Fruit fly (Drosophila melanogaster): Measurements from ENCODE around the gene Srp54k.

Gene Srp54k

dm6 chr3L:5152354-5152806 lies at the start of gene Srp54k, which contains the start of gene Gen (continued):
- TF ChIP-seq CG18599 (GFP tag; optimal IDR thresholded peaks at IDR 0.05) (no peak), ara (GFP tag; IDR thresholded peaks at IDR 0.05) (peak; percentile 46), CG2875 (GFP tag; optimal IDR thresholded peaks at IDR 0.05) (no peak), usp (GFP tag; optimal IDR thresholded peaks at IDR 0.05) (no peak), onecut (GFP tag; IDR thresholded peaks at IDR 0.05) (peak; percentile 34; the same call in 1 of the 2 replicates), Aef1 (GFP tag; IDR thresholded peaks at IDR 0.05) (peak; percentile 22; the same call in 1 of the 3 replicates), CG3281 (GFP tag; optimal IDR thresholded peaks at IDR 0.05) (no peak), dati (GFP tag; IDR thresholded peaks at IDR 0.05) (no peak), Six4 (GFP tag; optimal IDR thresholded peaks at IDR 0.05) (no peak), bsh (GFP tag; optimal IDR thresholded peaks at IDR 0.05) (peak in 1 of 2 experiments; percentile 5), Fer1 (GFP tag; optimal IDR thresholded peaks at IDR 0.05) (no peak), ems (GFP tag; optimal IDR thresholded peaks at IDR 0.05) (peak; percentile 24), shn (GFP tag; optimal IDR thresholded peaks at IDR 0.05) (no peak), CG9817 (tag; optimal IDR thresholded peaks at IDR 0.05) (peak; percentile 51), Atf3 (GFP tag; optimal IDR thresholded peaks at IDR 0.05) (no peak), Atf-2 (GFP tag; optimal IDR thresholded peaks at IDR 0.05) (no peak), CG6854 (GFP tag; optimal IDR thresholded peaks at IDR 0.05) (no peak), CG5245 (GFP tag; optimal IDR thresholded peaks at IDR 0.05) (no peak), kay (GFP tag; optimal IDR thresholded peaks at IDR 0.05) (no peak), H15 (GFP tag; IDR thresholded peaks at IDR 0.05) (no peak), mld (GFP tag; IDR thresholded peaks at IDR 0.05; ENCODE audit: partially characterized antibody) (no peak), CG1647 (GFP tag; optimal IDR thresholded peaks at IDR 0.05) (no peak), CG11560 (tag; IDR thresholded peaks at IDR 0.05) (no peak), tio (GFP tag; optimal IDR thresholded peaks at IDR 0.05) (no peak), BEAF-32 (GFP tag; optimal IDR thresholded peaks at IDR 0.05) (peak; percentile 46), hkb (optimal IDR thresholded peaks at IDR 0.05) (peak; percentile 85), hkb (GFP tag; IDR thresholded peaks at IDR 0.05) (no peak), pzg (GFP tag; optimal IDR thresholded peaks at IDR 0.05) (peak; percentile 77), odd (GFP tag; optimal IDR thresholded peaks at IDR 0.05) (no peak), CG1832 (GFP tag; optimal IDR thresholded peaks at IDR 0.05) (no peak), CG17612 (GFP tag; IDR thresholded peaks at IDR 0.05) (no peak), chm (GFP tag; IDR thresholded peaks at IDR 0.05) (0 out of 2 replicates have a peak, but pooled peaks have one; percentile 16), CG30431 (GFP tag; optimal IDR thresholded peaks at IDR 0.05) (no peak), CG17568 (GFP tag; optimal IDR thresholded peaks at IDR 0.05) (no peak), CG12236 (GFP tag; optimal IDR thresholded peaks at IDR 0.05) (no peak), CG7928 (GFP tag; optimal IDR thresholded peaks at IDR 0.05) (no peak), CG11398 (GFP tag; optimal IDR thresholded peaks at IDR 0.05) (no peak), btn (GFP tag; optimal IDR thresholded peaks at IDR 0.05) (no peak), CG8290 (GFP tag; optimal IDR thresholded peaks at IDR 0.05) (no peak), CG8290 (tag; optimal IDR thresholded peaks at IDR 0.05) (no peak), yki (optimal IDR thresholded peaks at IDR 0.05) (peak; percentile 57), Dip2 (GFP tag; IDR thresholded peaks at IDR 0.05) (no peak), Opbp (GFP tag; IDR thresholded peaks at IDR 0.05; ENCODE audit: partially characterized antibody) (peak; percentile 62), Lhr (GFP tag; optimal IDR thresholded peaks at IDR 0.05) (peak; percentile 3), gem (tag; optimal IDR thresholded peaks at IDR 0.05) (no peak), Ets97D (GFP tag; optimal IDR thresholded peaks at IDR 0.05) (peak; percentile 70), br (optimal IDR thresholded peaks at IDR 0.05) (no peak), CG8281 (tag; optimal IDR thresholded peaks at IDR 0.05) (no peak), croc (GFP tag; conservative IDR thresholded peaks at IDR 0.05) (peak; percentile 38; the same call in 2 of the 3 replicates), mirr (GFP tag; optimal IDR thresholded peaks at IDR 0.05) (no peak), CG17359 (tag; optimal IDR thresholded peaks at IDR 0.05) (no peak), CG31388 (GFP tag; optimal IDR thresholded peaks at IDR 0.05) (no peak), ap (GFP tag; IDR thresholded peaks at IDR 0.05) (no peak)

Measured in whole organism, embryonic.